Fruit fly (Drosophila melanogaster) whole organism, prepupa: ENCODE data around the gene CheB38b.
A peak's percentile ranks its signal among the peaks of the same experiment; 100 is the strongest.

Source experiments
- Blimp-1 ChIP-seq: fragments of 200-800 bp; sonication (Bioruptor generic); optimal IDR thresholded peaks from 3 replicates; lab custom pipeline; 2017; ENCODE audit warnings: missing biosample characterization, missing genetic modification characterization, mild to moderate bottlenecking, moderate library complexity, missing genetic modification reagents
- CG10631 ChIP-seq: fragments of 200-800 bp; sonication (Bioruptor generic); optimal IDR thresholded peaks from 2 replicates; lab custom pipeline; 2016; ENCODE audit warnings: missing biosample characterization, missing genetic modification characterization
- CG10669 ChIP-seq: fragments of 200-800 bp; sonication (Bioruptor generic); optimal IDR thresholded peaks from 3 replicates; lab custom pipeline; 2018; ENCODE audit warnings: missing biosample characterization, mild to moderate bottlenecking, missing genetic modification characterization, moderate library complexity
- CG11762 ChIP-seq: fragments of 200-800 bp; sonication (Bioruptor generic); optimal IDR thresholded peaks from 3 replicates; lab custom pipeline; 2016; ENCODE audit warnings: missing biosample characterization, missing genetic modification characterization; ENCODE audit not compliant: insufficient read depth
- CG11902 ChIP-seq: fragments of 200-800 bp; sonication (Bioruptor generic); optimal IDR thresholded peaks from 3 replicates; lab custom pipeline; 2016; ENCODE audit warnings: missing biosample characterization, missing genetic modification characterization
- CG15336 ChIP-seq: fragments of 200-800 bp; sonication (Bioruptor generic); IDR thresholded peaks from 2 replicates; pipeline ENCODE4 v1.3.6; 2022; ENCODE audit warnings: missing biosample characterization, missing genetic modification characterization
- CG1621 ChIP-seq: fragments of 200-800 bp; sonication (Bioruptor generic); optimal IDR thresholded peaks from 3 replicates; lab custom pipeline; 2018; ENCODE audit warnings: missing biosample characterization, mild to moderate bottlenecking, missing genetic modification characterization
- CG16779 ChIP-seq: fragments of 200-800 bp; sonication (Bioruptor generic); optimal IDR thresholded peaks from 3 replicates; lab custom pipeline; 2017; ENCODE audit warnings: missing biosample characterization, mild to moderate bottlenecking, missing genetic modification characterization
- CG31627 ChIP-seq: fragments of 200-800 bp; sonication (Bioruptor generic); optimal IDR thresholded peaks from 3 replicates; lab custom pipeline; 2016; ENCODE audit warnings: missing biosample characterization, missing genetic modification characterization
- CG32006 ChIP-seq: fragments of 200-800 bp; sonication (Bioruptor generic); optimal IDR thresholded peaks from 3 replicates; lab custom pipeline; 2017; ENCODE audit warnings: missing biosample characterization, mild to moderate bottlenecking, missing genetic modification characterization
- CG34406 ChIP-seq: fragments of 200-800 bp; sonication (Bioruptor generic); optimal IDR thresholded peaks from 3 replicates; lab custom pipeline; 2016; ENCODE audit warnings: missing biosample characterization, missing genetic modification characterization
- CG3919 ChIP-seq: fragments of 200-800 bp; sonication (Bioruptor generic); optimal IDR thresholded peaks from 3 replicates; lab custom pipeline; 2016; ENCODE audit warnings: missing biosample characterization, missing genetic modification characterization
- CG4318 ChIP-seq: fragments of 200-800 bp; sonication (Bioruptor generic); optimal IDR thresholded peaks from 3 replicates; lab custom pipeline; 2017; ENCODE audit warnings: missing biosample characterization, mild to moderate bottlenecking, missing genetic modification characterization
- CG6163 ChIP-seq: fragments of 200-800 bp; sonication (Bioruptor generic); IDR thresholded peaks from 3 replicates; pipeline ENCODE4 v1.3.6; 2022; ENCODE audit warnings: missing biosample characterization, missing genetic modification characterization
- CG6276 ChIP-seq: fragments of 200-800 bp; sonication (Bioruptor generic); optimal IDR thresholded peaks from 2 replicates; lab custom pipeline; 2017; ENCODE audit warnings: missing biosample characterization, mild to moderate bottlenecking, missing genetic modification characterization
- CG6792 ChIP-seq: fragments of 200-800 bp; sonication (Bioruptor generic); optimal IDR thresholded peaks from 3 replicates; lab custom pipeline; 2016; ENCODE audit warnings: missing biosample characterization, missing genetic modification characterization
- CG6808 ChIP-seq: fragments of 200-800 bp; sonication (Bioruptor generic); optimal IDR thresholded peaks from 3 replicates; lab custom pipeline; 2017; ENCODE audit warnings: missing biosample characterization, missing genetic modification characterization, mild to moderate bottlenecking, moderate library complexity, missing genetic modification reagents
- CG6854 ChIP-seq: fragments of 200-800 bp; sonication (Bioruptor generic); optimal IDR thresholded peaks from 2 replicates; lab custom pipeline; 2017; ENCODE audit warnings: missing biosample characterization, mild to moderate bottlenecking, missing genetic modification characterization
- CG8119 ChIP-seq: fragments of 200-800 bp; sonication (Bioruptor generic); IDR thresholded peaks from 3 replicates; pipeline ENCODE4 v1.3.6; 2022; ENCODE audit warnings: missing biosample characterization, missing genetic modification characterization
- CG8632 ChIP-seq: fragments of 200-800 bp; sonication (Bioruptor generic); optimal IDR thresholded peaks from 3 replicates; lab custom pipeline; 2016; ENCODE audit warnings: missing biosample characterization, missing genetic modification characterization
- CG9139 ChIP-seq: fragments of 200-800 bp; sonication (Bioruptor generic); optimal IDR thresholded peaks from 3 replicates; lab custom pipeline; 2017; ENCODE audit warnings: missing biosample characterization, mild to moderate bottlenecking, missing genetic modification characterization
- Eip75B ChIP-seq: fragments of 200-800 bp; sonication (Bioruptor generic); optimal IDR thresholded peaks from 3 replicates; lab custom pipeline; 2016; ENCODE audit warnings: missing biosample characterization, missing genetic modification characterization
- Eip78C ChIP-seq: fragments of 200-800 bp; sonication (Bioruptor generic); peaks from one replicate; lab custom pipeline; 2016; ENCODE audit warnings: missing biosample characterization, missing genetic modification characterization
- Eip93F ChIP-seq: fragments of 200-800 bp; sonication (Bioruptor generic); optimal IDR thresholded peaks from 2 replicates; lab custom pipeline; 2016; ENCODE audit warnings: missing biosample characterization, mild to moderate bottlenecking, missing genetic modification characterization
- Ets21C ChIP-seq: fragments of 200-800 bp; sonication (Bioruptor generic); optimal IDR thresholded peaks from 3 replicates; lab custom pipeline; 2016; ENCODE audit warnings: missing biosample characterization, missing genetic modification characterization
- Ets96B ChIP-seq: fragments of 200-800 bp; optimal IDR thresholded peaks from 2 replicates; lab custom pipeline; 2019; ENCODE audit warnings: missing biosample characterization, mild to moderate bottlenecking, missing genetic modification characterization, moderate library complexity
- Hr39 ChIP-seq: fragments of 200-800 bp; sonication (Bioruptor generic); optimal IDR thresholded peaks from 2 replicates; lab custom pipeline; 2016; ENCODE audit warnings: missing biosample characterization, missing genetic modification characterization
- Met ChIP-seq: fragments of 200-800 bp; sonication (Bioruptor generic); optimal IDR thresholded peaks from 3 replicates; lab custom pipeline; 2016; ENCODE audit warnings: missing biosample characterization, missing genetic modification characterization
- OdsH ChIP-seq: fragments of 200-800 bp; sonication (Bioruptor generic); optimal IDR thresholded peaks from 3 replicates; lab custom pipeline; 2016; ENCODE audit warnings: missing biosample characterization, missing genetic modification characterization
- Sox15 ChIP-seq: fragments of 200-800 bp; sonication (Bioruptor generic); optimal IDR thresholded peaks from 3 replicates; lab custom pipeline; 2016; ENCODE audit warnings: missing biosample characterization, missing genetic modification characterization
- achi ChIP-seq: fragments of 200-800 bp; sonication (Bioruptor generic); optimal IDR thresholded peaks from 3 replicates; lab custom pipeline; 2016; ENCODE audit warnings: missing biosample characterization, missing genetic modification characterization
- cyc ChIP-seq: fragments of 200-800 bp; sonication (Bioruptor generic); optimal IDR thresholded peaks from 3 replicates; lab custom pipeline; 2016; ENCODE audit warnings: missing biosample characterization, missing genetic modification characterization
- dac ChIP-seq: fragments of 200-800 bp; sonication (Bioruptor generic); optimal IDR thresholded peaks from 2 replicates; lab custom pipeline; 2017; ENCODE audit warnings: missing biosample characterization, mild to moderate bottlenecking, missing genetic modification characterization
- dsx ChIP-seq: fragments of 200-800 bp; optimal IDR thresholded peaks from 3 replicates; lab custom pipeline; 2019; ENCODE audit warnings: missing biosample characterization, mild to moderate bottlenecking, missing genetic modification characterization, moderate library complexity; ENCODE audit not compliant: poor library complexity, severe bottlenecking
- fd59A ChIP-seq: fragments of 200-800 bp; sonication (Bioruptor generic); optimal IDR thresholded peaks from 2 replicates; lab custom pipeline; 2017; ENCODE audit warnings: missing biosample characterization, mild to moderate bottlenecking, missing genetic modification characterization, missing genetic modification reagents
- fd85E ChIP-seq: fragments of 200-800 bp; sonication (Bioruptor generic); optimal IDR thresholded peaks from 3 replicates; lab custom pipeline; 2016; ENCODE audit warnings: missing biosample characterization, missing genetic modification characterization
- fkh ChIP-seq: fragments of 200-800 bp; sonication (Bioruptor generic); optimal IDR thresholded peaks from 3 replicates; lab custom pipeline; 2017; ENCODE audit warnings: missing biosample characterization, mild to moderate bottlenecking, missing genetic modification characterization, moderate library complexity
- lz ChIP-seq: fragments of 200-800 bp; sonication (Bioruptor generic); optimal IDR thresholded peaks from 3 replicates; lab custom pipeline; 2016; ENCODE audit warnings: missing biosample characterization, missing genetic modification characterization
- net ChIP-seq: fragments of 200-800 bp; sonication (Bioruptor generic); optimal IDR thresholded peaks from 3 replicates; lab custom pipeline; 2016; ENCODE audit warnings: missing biosample characterization, missing genetic modification characterization
- pdm3 ChIP-seq: fragments of 200-800 bp; sonication (Bioruptor generic); optimal IDR thresholded peaks from 3 replicates; lab custom pipeline; 2016; ENCODE audit warnings: missing biosample characterization, missing genetic modification characterization
- salr ChIP-seq, 2 experiments: fragments of 200-800 bp; sonication (Bioruptor generic); optimal IDR thresholded peaks; 3 replicates each; lab custom pipeline; 2016 to 2018; ENCODE audit warnings: missing biosample characterization in 2 of 2, missing genetic modification characterization in 2 of 2, mild to moderate bottlenecking in 1 of 2
- ss ChIP-seq, 2 experiments: fragments of 200-800 bp; sonication (Bioruptor generic); optimal IDR thresholded peaks; 2 replicates in 1 of 2; 3 replicates in 1 of 2; lab custom pipeline; 2017 to 2018; ENCODE audit warnings: mild to moderate bottlenecking in 2 of 2, missing biosample characterization in 2 of 2, missing genetic modification characterization in 2 of 2, moderate library complexity in 1 of 2
- svp ChIP-seq: fragments of 200-800 bp; sonication (Bioruptor generic); peaks from one replicate; lab custom pipeline; 2016; ENCODE audit warnings: missing biosample characterization, missing genetic modification characterization
- topi ChIP-seq: fragments of 200-800 bp; sonication (Bioruptor generic); optimal IDR thresholded peaks from 3 replicates; lab custom pipeline; 2016; ENCODE audit warnings: missing biosample characterization, missing genetic modification characterization
- vri ChIP-seq: fragments of 200-800 bp; sonication (Bioruptor generic); optimal IDR thresholded peaks from 3 replicates; lab custom pipeline; 2016; ENCODE audit warnings: missing biosample characterization, mild to moderate bottlenecking, missing genetic modification characterization

CheB38b gene

DNA sequence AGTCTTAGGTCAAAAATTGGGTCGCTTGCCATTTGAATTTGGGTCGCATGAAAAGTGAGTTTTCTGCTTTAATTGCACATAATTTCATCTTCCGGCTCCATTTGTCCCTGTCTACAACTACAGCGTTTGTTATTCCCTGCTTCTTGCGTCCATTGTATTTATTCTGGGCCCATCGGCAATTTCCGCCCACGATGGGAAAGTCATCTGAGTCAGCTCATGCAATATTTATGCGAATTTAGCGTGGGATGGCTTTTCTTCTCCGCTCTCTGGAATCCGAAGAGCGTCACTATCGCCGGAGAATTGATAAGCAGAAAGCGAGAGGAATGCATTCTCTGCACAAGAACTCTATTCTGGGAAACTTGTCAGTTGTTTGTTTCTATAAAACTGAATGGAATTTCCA, 24.5 kb downstream of the CheB38b start:
- no peak for TF ChIP-seq CG4318 (GFP tag; lab: Kevin White, UChicago)
- no peak for TF ChIP-seq topi (GFP tag; lab: Kevin White, UChicago)
- TF ChIP-seq CG15336 (GFP tag; lab: Robert Waterston, UW): 0 out of 2 replicates have a peak, but pooled peaks have one; percentile 21

DNA sequence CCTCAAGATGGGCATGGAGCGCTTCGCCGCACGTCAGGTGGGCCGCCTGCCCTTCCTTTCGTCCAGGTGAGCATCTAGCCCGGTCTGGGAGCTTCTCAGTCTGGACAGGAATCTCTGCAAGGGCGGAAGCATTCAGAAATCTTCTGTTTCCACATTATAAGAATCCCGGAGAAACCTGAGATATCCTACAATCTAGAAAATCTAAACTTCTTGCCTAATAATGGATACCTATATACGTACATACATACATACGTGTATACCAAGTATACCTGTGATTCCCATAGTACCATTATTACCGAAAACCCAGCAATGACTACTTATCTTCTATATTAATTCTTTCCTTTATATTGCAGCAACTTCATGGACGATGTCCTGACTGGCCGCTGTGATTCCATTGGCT, 29.0 kb downstream of the CheB38b start:
- TF ChIP-seq Met (no peak), CG3919 (GFP tag; lab: Kevin White, UChicago) (no peak), salr (GFP tag; optimal IDR thresholded peaks at IDR 0.05; lab: Kevin White, UChicago) (no peak), Eip78C (no peak), Hr39 (GFP tag; lab: Kevin White, UChicago) (no peak), CG31627 (GFP tag; lab: Kevin White, UChicago) (no peak), topi (GFP tag; lab: Kevin White, UChicago) (no peak), cyc (GFP tag; lab: Kevin White, UChicago) (no peak), Sox15 (GFP tag; lab: Kevin White, UChicago) (no peak), Eip75B (GFP tag; lab: Kevin White, UChicago) (no peak), Blimp-1 (GFP tag; lab: Kevin White, UChicago) (no peak)

DNA sequence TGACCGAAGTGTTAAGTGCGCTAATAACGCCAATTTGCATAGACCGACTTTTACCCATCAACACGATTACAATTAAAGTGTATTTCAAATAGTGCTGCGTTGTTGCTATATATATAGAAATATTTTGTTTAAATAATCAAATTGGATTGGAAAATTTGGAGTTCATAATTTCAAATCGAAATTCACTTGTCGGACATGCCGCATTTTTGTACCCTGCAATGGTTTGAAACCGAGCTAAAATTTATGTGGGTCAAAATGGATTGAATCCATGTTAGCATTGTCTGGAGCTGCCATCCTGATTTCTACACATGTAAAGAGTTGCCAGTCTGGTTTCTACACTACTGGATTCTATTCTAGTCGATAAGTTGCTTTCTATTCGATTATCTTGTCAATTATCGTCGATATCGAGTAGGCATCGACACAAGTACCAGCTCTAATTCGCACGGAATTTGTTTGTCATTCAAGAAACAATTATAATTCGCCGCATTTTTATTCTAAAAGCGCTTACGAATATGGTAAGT, 29.7 kb downstream of the CheB38b start, which contains the start of gene Pomp:
Pomp (plus strand) TSS at position 386 of the 521 bp plus-strand sequence.
- TF ChIP-seq pdm3 (GFP tag; lab: Kevin White, UChicago) (peak; percentile 71), Eip78C (peak; percentile 93), CG15336 (GFP tag; lab: Robert Waterston, UW) (peak; percentile 80), CG8632 (GFP tag; lab: Kevin White, UChicago) (peak; percentile 64), CG11902 (peak; percentile 54), OdsH (GFP tag; lab: Kevin White, UChicago) (peak; percentile 80), CG6276 (GFP tag; lab: Kevin White, UChicago) (no peak), Ets21C (GFP tag; lab: Kevin White, UChicago) (peak; percentile 52), svp (GFP tag; lab: Kevin White, UChicago) (peak; percentile 84), achi (GFP tag; lab: Kevin White, UChicago) (peak; percentile 69), vri (GFP tag; lab: Kevin White, UChicago) (peak; percentile 61), fd59A (GFP tag; lab: Kevin White, UChicago) (peak; percentile 3), CG9139 (GFP tag; lab: Kevin White, UChicago) (no peak), salr (GFP tag; optimal IDR thresholded peaks at IDR 0.05; lab: Kevin White, UChicago) (peak; percentile 6 to 22), fd85E (GFP tag; lab: Kevin White, UChicago) (peak; percentile 39), ss (GFP tag; optimal IDR thresholded peaks at IDR 0.05; lab: Kevin White, UChicago) (peak in 1 of 2 experiments; percentile 13), Eip93F (GFP tag; lab: Kevin White, UChicago) (peak; percentile 53), CG6808 (no peak), Sox15 (GFP tag; lab: Kevin White, UChicago) (peak; percentile 39), CG10631 (peak; percentile 68), fkh (GFP tag; lab: Kevin White, UChicago) (no peak), CG11762 (GFP tag; lab: Kevin White, UChicago) (peak; percentile 51), dac (GFP tag; lab: Kevin White, UChicago) (peak; percentile 56), CG10669 (GFP tag; lab: Kevin White, UChicago) (peak; percentile 62), CG31627 (GFP tag; lab: Kevin White, UChicago) (peak; percentile 70), CG16779 (tag; lab: Kevin White, UChicago) (no peak), CG1621 (peak; percentile 16), CG6854 (GFP tag; lab: Kevin White, UChicago) (no peak), CG6163 (GFP tag; lab: Robert Waterston, UW) (peak; percentile 70), CG6792 (GFP tag; lab: Kevin White, UChicago) (peak; percentile 62), dsx (GFP tag; lab: Kevin White, UChicago) (no peak), CG34406 (GFP tag; lab: Kevin White, UChicago) (peak; percentile 73), Ets96B (tag; lab: Kevin White, UChicago) (peak; percentile 56), CG32006 (peak; percentile 75), Met (peak; percentile 69), net (peak; percentile 75), lz (GFP tag; lab: Kevin White, UChicago) (peak; percentile 66), CG8119 (GFP tag; lab: Robert Waterston, UW) (peak; percentile 73; the same call in 2 of the 3 replicates), topi (GFP tag; lab: Kevin White, UChicago) (peak; percentile 74), CG4318 (GFP tag; lab: Kevin White, UChicago) (peak; percentile 49)
